Worm (Caenorhabditis elegans): Measurements from ENCODE around the gene hrpk-2.

DNA sequence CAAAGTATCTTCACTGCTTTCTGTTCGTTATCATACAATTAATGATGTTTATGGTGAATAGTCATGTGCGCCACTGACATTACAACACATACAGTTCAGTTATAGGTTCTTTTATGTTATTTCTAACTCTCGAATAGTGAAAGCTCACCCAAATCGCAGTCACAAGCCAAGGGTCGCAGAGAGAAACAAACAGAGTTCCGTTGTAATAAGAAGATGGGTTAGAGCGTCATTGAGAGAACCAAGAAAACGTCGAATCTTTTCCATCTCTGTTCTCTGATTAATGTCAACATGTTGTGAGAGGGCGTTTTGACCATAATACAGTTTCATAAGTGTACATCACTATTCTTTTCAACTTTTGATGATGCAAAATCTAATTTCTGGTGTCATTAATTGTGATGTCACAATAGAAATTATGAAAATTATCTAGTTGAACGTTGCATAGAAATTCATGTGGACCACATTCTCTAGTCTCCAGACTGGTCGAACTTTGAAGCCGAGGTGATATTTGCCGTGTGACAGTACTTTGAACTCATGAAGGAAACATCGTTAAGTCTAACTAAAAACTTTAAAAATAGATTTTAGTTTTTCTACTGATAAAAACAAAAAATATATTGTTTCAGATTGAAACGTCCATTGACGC, 12.8 kb upstream of the hrpk-2 start:
- TF ChIP-seq rec-8 (tag; optimal IDR thresholded peaks at IDR 0.05) (no peak), madf-10 (tag; optimal IDR thresholded peaks at IDR 0.05) (no peak), ama-1 (optimal IDR thresholded peaks at IDR 0.05) (no peak), ama-1 (GFP tag; optimal IDR thresholded peaks at IDR 0.05) (no peak), Y67H2A.10 (GFP tag; conservative IDR thresholded peaks at IDR 0.05) (no peak), lir-1 (GFP tag; conservative IDR thresholded peaks at IDR 0.05) (no peak; the same call in 1 of the 2 replicates), F23B12.7 (tag; optimal IDR thresholded peaks at IDR 0.05; ENCODE audit: insufficient read depth) (no peak), T26A5.8 (tag; optimal IDR thresholded peaks at IDR 0.05) (no peak), atf-7 (tag; optimal IDR thresholded peaks at IDR 0.05) (no peak), F49E8.2 (tag; optimal IDR thresholded peaks at IDR 0.05; ENCODE audit: insufficient read depth) (no peak)

All from whole organism, young adult.